Fruit fly (Drosophila melanogaster) whole organism, prepupa: Measurements from ENCODE around the gene CG17404.

ENCODE experiments used
- CG10669 ChIP-seq: fragments of 200-800 bp; sonication (Bioruptor generic); optimal IDR thresholded peaks from 3 replicates; lab custom pipeline; 2018; ENCODE audit warnings: missing biosample characterization, mild to moderate bottlenecking, missing genetic modification characterization, moderate library complexity
- CG11902 ChIP-seq: fragments of 200-800 bp; sonication (Bioruptor generic); optimal IDR thresholded peaks from 3 replicates; lab custom pipeline; 2016; ENCODE audit warnings: missing biosample characterization, missing genetic modification characterization
- CG15336 ChIP-seq: fragments of 200-800 bp; sonication (Bioruptor generic); IDR thresholded peaks from 2 replicates; pipeline ENCODE4 v1.3.6; 2022; ENCODE audit warnings: missing biosample characterization, missing genetic modification characterization
- CG16779 ChIP-seq: fragments of 200-800 bp; sonication (Bioruptor generic); optimal IDR thresholded peaks from 3 replicates; lab custom pipeline; 2017; ENCODE audit warnings: missing biosample characterization, mild to moderate bottlenecking, missing genetic modification characterization
- CG4318 ChIP-seq: fragments of 200-800 bp; sonication (Bioruptor generic); optimal IDR thresholded peaks from 3 replicates; lab custom pipeline; 2017; ENCODE audit warnings: missing biosample characterization, mild to moderate bottlenecking, missing genetic modification characterization
- Eip93F ChIP-seq: fragments of 200-800 bp; sonication (Bioruptor generic); optimal IDR thresholded peaks from 2 replicates; lab custom pipeline; 2016; ENCODE audit warnings: missing biosample characterization, mild to moderate bottlenecking, missing genetic modification characterization
- Lpt ChIP-seq: fragments of 200-800 bp; sonication (Bioruptor generic); optimal IDR thresholded peaks from 3 replicates; lab custom pipeline; 2016; ENCODE audit warnings: missing biosample characterization, missing genetic modification characterization
- esn ChIP-seq: fragments of 200-800 bp; sonication (Bioruptor generic); optimal IDR thresholded peaks from 2 replicates; lab custom pipeline; 2016; ENCODE audit warnings: missing biosample characterization, mild to moderate bottlenecking, missing genetic modification characterization, moderate library complexity
- salr ChIP-seq, 2 experiments: fragments of 200-800 bp; sonication (Bioruptor generic); optimal IDR thresholded peaks; 3 replicates each; lab custom pipeline; 2016 to 2018; ENCODE audit warnings: missing biosample characterization in 2 of 2, missing genetic modification characterization in 2 of 2, mild to moderate bottlenecking in 1 of 2

DNA sequence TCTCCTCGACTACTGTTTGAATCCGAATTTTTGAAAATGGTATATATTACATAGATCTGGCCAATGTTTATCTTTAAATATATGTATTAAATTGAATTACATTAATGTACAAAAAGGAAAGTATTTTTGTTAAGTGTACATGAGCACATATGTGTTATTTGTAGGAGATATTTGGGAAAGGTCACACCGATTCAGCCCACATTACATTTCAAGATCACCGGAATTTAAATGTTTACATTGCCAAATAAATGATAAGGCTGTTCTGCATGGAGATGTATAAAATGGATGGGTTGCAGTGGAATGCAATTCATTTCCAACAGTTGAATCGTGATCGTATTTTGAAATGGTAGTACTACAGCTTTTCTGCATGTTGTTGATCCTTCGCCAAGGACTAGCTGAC is 4.3 kb upstream of the CG17404 start, which contains the start of gene CG3916:
- TF ChIP-seq esn (GFP tag; lab: Kevin White, UChicago) = no peak
- no peak for TF ChIP-seq Lpt
- no peak for TF ChIP-seq Eip93F
- TF ChIP-seq CG4318 = no peak
- TF ChIP-seq CG10669 (GFP tag; lab: Kevin White, UChicago) = no peak
- TF ChIP-seq CG11902 (GFP tag; lab: Kevin White, UChicago) = no peak
- TF ChIP-seq CG16779 (tag; lab: Kevin White, UChicago) = no peak
- TF ChIP-seq CG15336 (GFP tag; lab: Robert Waterston, UW) = no peak
- TF ChIP-seq salr (GFP tag; optimal IDR thresholded peaks at IDR 0.05; lab: Kevin White, UChicago) = no peak
